Worm (Caenorhabditis elegans) whole organism, dauer: ENCODE data around the gene swt-5.

Experiments
- unc-62 ChIP-seq: sonication (generic microtip); optimal IDR thresholded peaks from 2 replicates; lab custom pipeline; 2017; ENCODE audit warnings: missing biosample characterization, missing genetic modification reagents, missing genetic modification characterization

swt-5 gene

ce11 chrV:9496742-9497141 lies 4.5 kb upstream of the swt-5 start, which contains the start of gene gsnl-1:
Gene gsnl-1 (plus strand): TSS chrV:9497042.
- TF ChIP-seq unc-62 (GFP tag; lab: Kevin White, UChicago), result no peak

ce11 chrV:9499295-9499694 lies 1.9 kb upstream of the swt-5 start:
- TF ChIP-seq unc-62 (GFP tag; lab: Kevin White, UChicago), result no peak

ce11 chrV:9503152-9503817 lies 2.1 kb downstream of the swt-5 start:
- TF ChIP-seq unc-62 (GFP tag; lab: Kevin White, UChicago), result no peak

- no peak for TF ChIP-seq unc-62 (GFP tag; lab: Kevin White, UChicago)
Measured at ce11 chrV:9504474-9504960, 3.3 kb downstream of the swt-5 start, which contains the start of gene haao-1. Gene haao-1 (plus strand): TSS chrV:9504910.

- TF ChIP-seq unc-62 (GFP tag; lab: Kevin White, UChicago), result no peak
Measured at ce11 chrV:9506931-9507330, 5.7 kb downstream of the swt-5 start.

- TF ChIP-seq unc-62 (GFP tag; lab: Kevin White, UChicago), result no peak
Measured at ce11 chrV:9507742-9508141, 6.5 kb downstream of the swt-5 start, which contains the start of gene acs-14. Gene acs-14 (plus strand): TSS chrV:9508132.

- TF ChIP-seq unc-62 (GFP tag; lab: Kevin White, UChicago), result no peak
Measured at ce11 chrV:9509597-9509996, 8.4 kb downstream of the swt-5 start.

- no peak for TF ChIP-seq unc-62 (GFP tag; lab: Kevin White, UChicago)
Measured at ce11 chrV:9513590-9513989, 12.4 kb downstream of the swt-5 start, which contains the start of gene eif-2Bdelta. Gene eif-2Bdelta (plus strand): TSS chrV:9513824.

- TF ChIP-seq unc-62 (GFP tag; lab: Kevin White, UChicago), result no peak
Measured at ce11 chrV:9516280-9516679, 15.1 kb downstream of the swt-5 start.

ce11 chrV:9518832-9519231 lies 17.6 kb downstream of the swt-5 start, which contains the start of gene C50F4.8:
Gene C50F4.8 (minus strand): TSS chrV:9518859.
- TF ChIP-seq unc-62 (GFP tag; lab: Kevin White, UChicago), result no peak

ce11 chrV:9521697-9522096 lies 20.5 kb downstream of the swt-5 start:
- no peak for TF ChIP-seq unc-62 (GFP tag; lab: Kevin White, UChicago)

- TF ChIP-seq unc-62 (GFP tag; lab: Kevin White, UChicago), result no peak
Measured at ce11 chrV:9524099-9524498, 22.9 kb downstream of the swt-5 start, which contains the start of gene C50F4.9. Gene C50F4.9 (minus strand): TSS chrV:9524199.

ce11 chrV:9526470-9526869 lies 25.3 kb downstream of the swt-5 start, which contains the start of gene C50F4.1:
Gene C50F4.1 (plus strand): TSS chrV:9526793.
- TF ChIP-seq unc-62 (GFP tag; lab: Kevin White, UChicago), result no peak

ce11 chrV:9527337-9527736 lies 26.1 kb downstream of the swt-5 start:
- TF ChIP-seq unc-62 (GFP tag; lab: Kevin White, UChicago), result no peak

- TF ChIP-seq unc-62 (GFP tag; lab: Kevin White, UChicago), result no peak
Measured at ce11 chrV:9527984-9528383, 26.8 kb downstream of the swt-5 start.

ce11 chrV:9531477-9531876 lies 30.3 kb downstream of the swt-5 start, which contains the start of the genes C50F4.10 and pfk-1.2:
Gene C50F4.10 (minus strand): TSS chrV:9531577.
Gene pfk-1.2 (plus strand): TSS chrV:9531801.
- TF ChIP-seq unc-62 (GFP tag; lab: Kevin White, UChicago), result no peak

ce11 chrV:9534621-9535020 lies 33.4 kb downstream of the swt-5 start, which contains the start of gene tag-329:
Gene tag-329 (plus strand): TSS chrV:9534921.
- no peak for TF ChIP-seq unc-62 (GFP tag; lab: Kevin White, UChicago)
